Worm (Caenorhabditis elegans): ENCODE results near the gene F18A11.5.

DNA sequence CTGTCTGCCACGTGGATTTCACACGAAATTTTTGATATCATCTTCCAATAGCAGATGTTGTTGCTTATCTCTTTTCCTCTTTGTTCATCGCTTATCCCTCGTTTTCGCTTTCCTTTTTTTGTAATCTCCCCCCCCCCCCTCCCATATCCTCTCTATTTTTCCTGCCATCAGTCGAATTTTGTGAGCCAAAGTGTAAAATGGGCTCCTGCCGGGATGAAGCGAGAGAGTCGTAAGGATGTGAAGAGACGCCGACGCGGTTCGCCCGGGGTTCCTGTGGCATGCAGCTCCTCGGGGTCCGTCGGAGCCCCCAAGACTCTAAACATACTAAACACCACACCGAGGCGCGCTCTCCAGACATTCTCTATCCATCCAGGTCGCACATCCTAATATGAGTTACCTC lies 42.5 kb upstream of the F18A11.5 start, which contains the start of gene zyx-1:
- no peak for TF ChIP-seq mep-1 (tag; optimal IDR thresholded peaks at IDR 0.05)
- no peak for TF ChIP-seq nhr-237 (tag; optimal IDR thresholded peaks at IDR 0.05)
- TF ChIP-seq ztf-11 (tag; optimal IDR thresholded peaks at IDR 0.05): no peak
- TF ChIP-seq unc-62 (GFP tag; optimal IDR thresholded peaks at IDR 0.05): no peak
- no peak for TF ChIP-seq lsy-2 (tag; optimal IDR thresholded peaks at IDR 0.05)
- no peak for TF ChIP-seq nhr-28 (tag; optimal IDR thresholded peaks at IDR 0.05)
- no peak for TF ChIP-seq elt-3 (tag; optimal IDR thresholded peaks at IDR 0.05)
- no peak for TF ChIP-seq snpc-4 (tag; optimal IDR thresholded peaks at IDR 0.05)
- no peak for TF ChIP-seq ham-2 (GFP tag; optimal IDR thresholded peaks at IDR 0.05)
- TF ChIP-seq blmp-1 (tag; optimal IDR thresholded peaks at IDR 0.05): no peak
- no peak for TF ChIP-seq elt-1 (tag; optimal IDR thresholded peaks at IDR 0.05; ENCODE audit: borderline replicate concordance, insufficient read depth)
- TF ChIP-seq ceh-43 (GFP tag; optimal IDR thresholded peaks at IDR 0.05): no peak
- no peak for TF ChIP-seq unc-39 (tag; optimal IDR thresholded peaks at IDR 0.05)

All from whole organism, mixed stage, embryonic.